Worm (Caenorhabditis elegans): ENCODE results near the gene C28G1.2.

Gene C28G1.2

ce11 chrX:8869112-8869675 lies 33.4 kb downstream of the C28G1.2 start, which contains the start of the genes ubc-22 and ubc-21:
TSS of gene ubc-22 (minus strand) at chrX:8869162.
TSS of gene ubc-21 (plus strand) at chrX:8869625.
- TF ChIP-seq unc-62 (GFP tag; optimal IDR thresholded peaks at IDR 0.05): no peak

DNA sequence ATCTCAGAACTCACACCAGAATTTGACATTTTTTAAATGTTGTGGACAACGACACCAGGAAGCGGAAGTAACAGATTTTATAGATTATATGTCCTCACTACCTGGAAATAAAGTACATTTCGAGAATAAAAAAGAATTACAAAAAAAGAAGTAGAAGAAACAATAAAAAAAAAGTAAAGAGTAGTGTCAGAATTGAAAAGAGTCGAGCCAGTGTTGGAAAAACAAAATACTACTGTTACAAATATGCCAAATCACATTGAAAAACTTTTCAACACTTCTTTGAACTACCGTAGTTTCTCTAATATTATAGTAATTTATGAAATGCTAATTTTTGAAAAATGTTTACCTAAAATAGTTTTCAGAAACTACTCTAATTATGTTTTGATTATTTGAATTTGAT lies 38.9 kb downstream of the C28G1.2 start, which contains the start of gene C06E2.1:
C06E2.1 (minus strand) TSS at position 101 of the 400 bp plus-strand sequence.
- TF ChIP-seq unc-62 (GFP tag; optimal IDR thresholded peaks at IDR 0.05): no peak

ce11 chrX:8875867-8876266 lies 40.1 kb downstream of the C28G1.2 start:
- TF ChIP-seq unc-62 (GFP tag; optimal IDR thresholded peaks at IDR 0.05): no peak

- no peak for TF ChIP-seq unc-62 (GFP tag; optimal IDR thresholded peaks at IDR 0.05)
These were observed 41.3 kb downstream of the C28G1.2 start for ce11 chrX:8877162-8877561.

- no peak for TF ChIP-seq unc-62 (GFP tag; optimal IDR thresholded peaks at IDR 0.05)
These were observed 42.9 kb downstream of the C28G1.2 start for ce11 chrX:8878709-8879108.

- TF ChIP-seq unc-62 (GFP tag; optimal IDR thresholded peaks at IDR 0.05): no peak
These were observed 43.5 kb downstream of the C28G1.2 start, which contains the start of gene C06E2.2 for ce11 chrX:8879349-8879748. TSS of gene C06E2.2 (plus strand) at chrX:8879649.

- TF ChIP-seq unc-62 (GFP tag; optimal IDR thresholded peaks at IDR 0.05): no peak
These were observed 46.3 kb downstream of the C28G1.2 start for ce11 chrX:8882162-8882561.

All from whole organism, dauer.